Worm (Caenorhabditis elegans) whole organism, late embryonic: ENCODE results near the gene sptl-2.

Source experiments
- C08G9.2 ChIP-seq: sonication (generic microtip); optimal IDR thresholded peaks from 2 replicates; lab custom pipeline; 2016; ENCODE audit warnings: mild to moderate bottlenecking, missing genetic modification characterization, moderate library complexity, missing compliant biosample characterization
- C38D4.7 ChIP-seq: fragments of 200-800 bp; sonication (Bioruptor generic); optimal IDR thresholded peaks from 2 replicates; lab custom pipeline; 2018; ENCODE audit warnings: mild to moderate bottlenecking, missing genetic modification characterization, moderate library complexity, missing compliant biosample characterization
- F13H6.1 ChIP-seq: sonication (generic microtip); optimal IDR thresholded peaks from 2 replicates; lab custom pipeline; 2016; ENCODE audit warnings: missing genetic modification characterization, missing compliant biosample characterization
- K09A11.1 ChIP-seq: sonication (generic microtip); optimal IDR thresholded peaks from 2 replicates; lab custom pipeline; 2017; ENCODE audit warnings: antibody characterized with exemption, mild to moderate bottlenecking, missing genetic modification characterization, missing compliant biosample characterization; ENCODE audit not compliant: insufficient read depth
- ahr-1 ChIP-seq: sonication (generic microtip); optimal IDR thresholded peaks from 2 replicates; lab custom pipeline; 2016; ENCODE audit warnings: missing genetic modification characterization, missing compliant biosample characterization
- ama-1 ChIP-seq: fragments of 150-350 bp; optimal IDR thresholded peaks from 2 replicates; lab custom pipeline; 2014
- ceh-19 ChIP-seq: fragments of 200-800 bp; sonication (Bioruptor generic); optimal IDR thresholded peaks from 2 replicates; lab custom pipeline; 2018; ENCODE audit warnings: mild to moderate bottlenecking, missing genetic modification characterization, missing compliant biosample characterization
- ceh-31 ChIP-seq: sonication (generic microtip); optimal IDR thresholded peaks from 2 replicates; lab custom pipeline; 2016; ENCODE audit warnings: missing genetic modification characterization, missing compliant biosample characterization
- ceh-34 ChIP-seq: sonication (generic microtip); optimal IDR thresholded peaks from 2 replicates; lab custom pipeline; 2016; ENCODE audit warnings: mild to moderate bottlenecking, missing genetic modification characterization, missing compliant biosample characterization
- ceh-48 ChIP-seq: sonication (generic microtip); optimal IDR thresholded peaks from 2 replicates; lab custom pipeline; 2016; ENCODE audit warnings: missing genetic modification characterization, inconsistent platforms, missing compliant biosample characterization
- ceh-6 ChIP-seq: fragments of 200-800 bp; sonication (Bioruptor generic); optimal IDR thresholded peaks from 2 replicates; lab custom pipeline; 2018; ENCODE audit warnings: mild to moderate bottlenecking, missing genetic modification characterization, missing compliant biosample characterization
- ceh-9 ChIP-seq: sonication (generic microtip); optimal IDR thresholded peaks from 2 replicates; lab custom pipeline; 2016; ENCODE audit warnings: mild to moderate bottlenecking, missing genetic modification characterization, inconsistent platforms, missing compliant biosample characterization
- dmd-4 ChIP-seq: sonication (generic microtip); optimal IDR thresholded peaks from 2 replicates; lab custom pipeline; 2016; ENCODE audit warnings: borderline replicate concordance, missing genetic modification characterization, missing compliant biosample characterization
- dve-1 ChIP-seq: sonication (generic microtip); optimal IDR thresholded peaks from 2 replicates; lab custom pipeline; 2017; ENCODE audit warnings: antibody characterized with exemption, mild to moderate bottlenecking, missing genetic modification characterization, missing compliant biosample characterization
- elt-2 ChIP-seq: sonication (generic microtip); optimal IDR thresholded peaks from 2 replicates; lab custom pipeline; 2016; ENCODE audit warnings: missing genetic modification reagents, missing genetic modification characterization, missing compliant biosample characterization
- elt-4 ChIP-seq: sonication (generic microtip); optimal IDR thresholded peaks from 2 replicates; lab custom pipeline; 2016; ENCODE audit warnings: missing genetic modification characterization, missing compliant biosample characterization
- ets-4 ChIP-seq: sonication (generic microtip); optimal IDR thresholded peaks from 2 replicates; lab custom pipeline; 2016; ENCODE audit warnings: missing genetic modification characterization, missing compliant biosample characterization
- eyg-1 ChIP-seq: sonication (generic microtip); optimal IDR thresholded peaks from 2 replicates; lab custom pipeline; 2016; ENCODE audit warnings: missing genotype, missing genetic modification characterization, missing compliant biosample characterization
- fax-1 ChIP-seq: sonication (generic microtip); optimal IDR thresholded peaks from 2 replicates; lab custom pipeline; 2016; ENCODE audit warnings: missing genotype, missing genetic modification characterization, missing compliant biosample characterization
- fkh-6 ChIP-seq: sonication (generic microtip); optimal IDR thresholded peaks from 2 replicates; lab custom pipeline; 2016; ENCODE audit warnings: missing genetic modification characterization, missing compliant biosample characterization
- hlh-15 ChIP-seq: sonication (generic microtip); optimal IDR thresholded peaks from 2 replicates; lab custom pipeline; 2016; ENCODE audit warnings: missing genetic modification characterization, missing compliant biosample characterization
- hlh-30 ChIP-seq: sonication (generic microtip); optimal IDR thresholded peaks from 2 replicates; lab custom pipeline; 2017; ENCODE audit warnings: antibody characterized with exemption, missing genetic modification characterization, missing compliant biosample characterization; ENCODE audit not compliant: insufficient read depth
- lim-6 ChIP-seq: sonication (generic microtip); optimal IDR thresholded peaks from 2 replicates; lab custom pipeline; 2016; ENCODE audit warnings: missing genetic modification characterization, missing compliant biosample characterization
- madf-2 ChIP-seq: sonication (generic microtip); optimal IDR thresholded peaks from 2 replicates; lab custom pipeline; 2017; ENCODE audit warnings: missing genetic modification characterization, missing compliant biosample characterization
- mec-3 ChIP-seq: sonication (generic microtip); optimal IDR thresholded peaks from 2 replicates; lab custom pipeline; 2016; ENCODE audit warnings: borderline replicate concordance, missing genetic modification characterization, missing compliant biosample characterization
- nfya-1 ChIP-seq: sonication (generic microtip); optimal IDR thresholded peaks from 2 replicates; lab custom pipeline; 2017; ENCODE audit warnings: missing genetic modification characterization, mild to moderate bottlenecking, missing compliant biosample characterization, antibody characterized with exemption, moderate library complexity
- nhr-232 ChIP-seq: sonication (generic microtip); optimal IDR thresholded peaks from 2 replicates; lab custom pipeline; 2016; ENCODE audit warnings: missing genetic modification characterization, missing compliant biosample characterization
- npax-4 ChIP-seq: sonication (generic microtip); optimal IDR thresholded peaks from 2 replicates; lab custom pipeline; 2016; ENCODE audit warnings: missing genetic modification characterization, missing compliant biosample characterization
- odd-2 ChIP-seq: sonication (generic microtip); optimal IDR thresholded peaks from 2 replicates; lab custom pipeline; 2017; ENCODE audit warnings: antibody characterized with exemption, mild to moderate bottlenecking, missing genetic modification characterization, missing compliant biosample characterization
- pax-1 ChIP-seq: fragments of 150-350 bp; optimal IDR thresholded peaks from 2 replicates; lab custom pipeline; 2014; ENCODE audit warnings: missing biosample characterization, missing genetic modification characterization
- pha-2 ChIP-seq: sonication (generic microtip); optimal IDR thresholded peaks from 2 replicates; lab custom pipeline; 2017; ENCODE audit warnings: mild to moderate bottlenecking, missing genetic modification characterization, missing compliant biosample characterization
- pha-4 ChIP-seq: fragments of 150-350 bp; optimal IDR thresholded peaks from 2 replicates; lab custom pipeline; 2018; ENCODE audit warnings: missing biosample characterization, missing genetic modification reagents, missing genetic modification characterization
- pqm-1 ChIP-seq: sonication (generic microtip); optimal IDR thresholded peaks from 2 replicates; lab custom pipeline; 2016; ENCODE audit warnings: missing genetic modification characterization, missing compliant biosample characterization
- pros-1 ChIP-seq: fragments of 150-350 bp; optimal IDR thresholded peaks from 2 replicates; lab custom pipeline; 2014; ENCODE audit warnings: missing biosample characterization, missing genetic modification reagents, missing genetic modification characterization
- ref-2 ChIP-seq: sonication (generic microtip); optimal IDR thresholded peaks from 2 replicates; lab custom pipeline; 2016; ENCODE audit warnings: missing genetic modification characterization, missing compliant biosample characterization
- rnt-1 ChIP-seq: sonication (generic microtip); optimal IDR thresholded peaks from 2 replicates; lab custom pipeline; 2016; ENCODE audit warnings: missing genetic modification characterization, missing compliant biosample characterization
- sdc-2 ChIP-seq: sonication (generic microtip); optimal IDR thresholded peaks from 2 replicates; lab custom pipeline; 2016; ENCODE audit warnings: missing genotype, missing genetic modification characterization, missing compliant biosample characterization
- sox-2 ChIP-seq: fragments of 200-800 bp; sonication (Bioruptor generic); IDR thresholded peaks from 2 replicates; pipeline ENCODE4 v1.3.6; 2022; ENCODE audit warnings: missing genetic modification reagents, missing genetic modification characterization, missing compliant biosample characterization
- sox-4 ChIP-seq: sonication (generic microtip); optimal IDR thresholded peaks from 2 replicates; lab custom pipeline; 2017; ENCODE audit warnings: mild to moderate bottlenecking, missing genetic modification characterization, inconsistent platforms, missing compliant biosample characterization
- syd-9 ChIP-seq: sonication (generic microtip); optimal IDR thresholded peaks from 2 replicates; lab custom pipeline; 2016; ENCODE audit warnings: mild to moderate bottlenecking, missing genetic modification characterization, moderate library complexity, missing compliant biosample characterization
- tbx-2 ChIP-seq: sonication (generic microtip); optimal IDR thresholded peaks from 2 replicates; lab custom pipeline; 2016; ENCODE audit warnings: missing genetic modification characterization, missing compliant biosample characterization
- tbx-7 ChIP-seq: sonication (generic microtip); optimal IDR thresholded peaks from 2 replicates; lab custom pipeline; 2016; ENCODE audit warnings: missing genotype, missing genetic modification characterization, missing compliant biosample characterization
- unc-3 ChIP-seq, 2 experiments: fragments of 200-800 bp in 1 of 2; sonication (Bioruptor generic) in 1 of 2; sonication (generic microtip) in 1 of 2; conservative IDR thresholded peaks in 1 of 2; optimal IDR thresholded peaks in 1 of 2; 2 replicates each; pipeline versions ENCODE4 v1.3.6 to Lab custom; 2016 to 2022; ENCODE audit warnings: missing compliant biosample characterization in 2 of 2, missing genetic modification characterization in 2 of 2, missing genetic modification reagents in 1 of 2
- unc-55 ChIP-seq: sonication (generic microtip); optimal IDR thresholded peaks from 2 replicates; lab custom pipeline; 2017; ENCODE audit warnings: missing biosample characterization, missing genetic modification reagents, missing genetic modification characterization
- unc-86 ChIP-seq: sonication (generic microtip); optimal IDR thresholded peaks from 2 replicates; lab custom pipeline; 2016; ENCODE audit warnings: missing genetic modification characterization, missing compliant biosample characterization
- ztf-16 ChIP-seq: sonication (generic microtip); optimal IDR thresholded peaks from 2 replicates; lab custom pipeline; 2017; ENCODE audit warnings: missing genetic modification characterization, missing compliant biosample characterization

Gene sptl-2

ce11 chrV:8041336-8041868 lies 24.4 kb downstream of the sptl-2 start:
- no peak for TF ChIP-seq nhr-232 (tag; lab: Kevin White, UChicago)
- no peak for TF ChIP-seq unc-86 (tag; lab: Kevin White, UChicago)
- no peak for TF ChIP-seq sox-4
- no peak for TF ChIP-seq ahr-1
- TF ChIP-seq madf-2 (tag; lab: Kevin White, UChicago) = no peak
- no peak for TF ChIP-seq unc-55 (GFP tag; lab: Kevin White, UChicago)
- no peak for TF ChIP-seq dmd-4 (tag; lab: Kevin White, UChicago)
- no peak for TF ChIP-seq hlh-30 (tag; lab: Kevin White, UChicago)
- TF ChIP-seq odd-2 (tag; lab: Kevin White, UChicago) = no peak
- no peak for TF ChIP-seq fax-1 (tag; lab: Kevin White, UChicago)
- TF ChIP-seq npax-4 (tag; lab: Kevin White, UChicago) = no peak
- no peak for TF ChIP-seq elt-4 (tag; lab: Kevin White, UChicago)

- TF ChIP-seq ceh-34 = no peak
- no peak for TF ChIP-seq unc-3 (GFP tag; conservative IDR thresholded peaks at IDR 0.05; lab: Robert Waterston, UW)
- TF ChIP-seq unc-3 (tag; optimal IDR thresholded peaks at IDR 0.05; lab: Kevin White, UChicago) = no peak
- no peak for TF ChIP-seq ceh-9 (tag; lab: Kevin White, UChicago)
- TF ChIP-seq fkh-6 (tag; lab: Kevin White, UChicago) = no peak
- TF ChIP-seq syd-9 (tag; lab: Kevin White, UChicago) = no peak
- TF ChIP-seq pros-1 (tag; lab: Kevin White, UChicago) = no peak
- no peak for TF ChIP-seq tbx-2
- TF ChIP-seq C08G9.2 (tag; lab: Kevin White, UChicago) = no peak
- TF ChIP-seq C38D4.7 = no peak
- TF ChIP-seq sdc-2 = no peak
- no peak for TF ChIP-seq K09A11.1 (tag; lab: Kevin White, UChicago)
- TF ChIP-seq ama-1 = no peak
- no peak for TF ChIP-seq ceh-31
- TF ChIP-seq eyg-1 (tag; lab: Kevin White, UChicago) = no peak
- no peak for TF ChIP-seq ref-2 (tag; lab: Kevin White, UChicago)
- no peak for TF ChIP-seq lim-6 (tag; lab: Kevin White, UChicago)
- TF ChIP-seq madf-2 (tag; lab: Kevin White, UChicago) = no peak
- TF ChIP-seq dmd-4 (tag; lab: Kevin White, UChicago) = no peak
- no peak for TF ChIP-seq F13H6.1 (tag; lab: Kevin White, UChicago)
- TF ChIP-seq nfya-1 (tag; lab: Kevin White, UChicago) = no peak
Measured at ce11 chrV:8043664-8044063, 26.7 kb downstream of the sptl-2 start.

ce11 chrV:8044957-8045356 lies 27.9 kb downstream of the sptl-2 start:
- no peak for TF ChIP-seq npax-4 (tag; lab: Kevin White, UChicago)
- no peak for TF ChIP-seq ama-1
- no peak for TF ChIP-seq pqm-1 (tag; lab: Kevin White, UChicago)
- TF ChIP-seq pha-2 (tag; lab: Kevin White, UChicago) = no peak
- no peak for TF ChIP-seq odd-2 (tag; lab: Kevin White, UChicago)
- no peak for TF ChIP-seq madf-2 (tag; lab: Kevin White, UChicago)
- no peak for TF ChIP-seq tbx-7
- no peak for TF ChIP-seq pros-1 (tag; lab: Kevin White, UChicago)
- TF ChIP-seq elt-2 (tag; lab: Kevin White, UChicago) = no peak
- TF ChIP-seq ets-4 = no peak
- TF ChIP-seq ceh-34 = no peak

- no peak for TF ChIP-seq hlh-15 (tag; lab: Kevin White, UChicago)
- TF ChIP-seq ceh-9 (tag; lab: Kevin White, UChicago) = no peak
- TF ChIP-seq ceh-19 (GFP tag; lab: Kevin White, UChicago) = no peak
- no peak for TF ChIP-seq rnt-1 (tag; lab: Kevin White, UChicago)
- TF ChIP-seq lim-6 (tag; lab: Kevin White, UChicago) = no peak
- TF ChIP-seq ceh-6 (GFP tag; lab: Kevin White, UChicago) = no peak
- no peak for TF ChIP-seq dve-1 (tag; lab: Kevin White, UChicago)
- no peak for TF ChIP-seq sox-2 (GFP tag; lab: Robert Waterston, UW)
- no peak for TF ChIP-seq ceh-48 (tag; lab: Kevin White, UChicago)
- TF ChIP-seq ztf-16 (tag; lab: Kevin White, UChicago) = no peak
- TF ChIP-seq pha-4 (tag; lab: Kevin White, UChicago) = no peak
- TF ChIP-seq mec-3 (tag; lab: Kevin White, UChicago) = no peak
- no peak for TF ChIP-seq ref-2 (tag; lab: Kevin White, UChicago)
- TF ChIP-seq pax-1 (tag; lab: Kevin White, UChicago) = no peak
- TF ChIP-seq, all 69 proteins: peak for 0
Measured at ce11 chrV:8046706-8047105, 29.7 kb downstream of the sptl-2 start, which contains the start of gene ZC513.3. ZC513.3 (plus strand) TSS chrV:8047006.
